Worm (Caenorhabditis elegans): ENCODE measurements around the gene gphr-1.

The gphr-1 gene

ce11 chrIII:12205271-12205670, 13.6 kb upstream of the gphr-1 start:
- no peak for TF ChIP-seq nhr-6 (tag; optimal IDR thresholded peaks at IDR 0.05)
- TF ChIP-seq sma-9 (GFP tag; optimal IDR thresholded peaks at IDR 0.05) = no peak
- no peak for TF ChIP-seq sma-9 (tag; optimal IDR thresholded peaks at IDR 0.05)
- TF ChIP-seq egl-27 (tag; optimal IDR thresholded peaks at IDR 0.05) = no peak
- TF ChIP-seq lin-11 (tag; optimal IDR thresholded peaks at IDR 0.05) = no peak
- TF ChIP-seq aly-2 (tag; optimal IDR thresholded peaks at IDR 0.05) = no peak
- no peak for TF ChIP-seq mdl-1 (tag; optimal IDR thresholded peaks at IDR 0.05)
- TF ChIP-seq unc-62 (GFP tag; optimal IDR thresholded peaks at IDR 0.05) = no peak
- TF ChIP-seq zag-1 (tag; optimal IDR thresholded peaks at IDR 0.05) = no peak
- TF ChIP-seq C34F6.9 (tag; optimal IDR thresholded peaks at IDR 0.05) = no peak
- TF ChIP-seq nhr-10 (tag; optimal IDR thresholded peaks at IDR 0.05) = no peak
- TF ChIP-seq mbf-1 (tag; optimal IDR thresholded peaks at IDR 0.05) = no peak
- TF ChIP-seq nhr-12 (tag; optimal IDR thresholded peaks at IDR 0.05) = no peak
- TF ChIP-seq unc-39 (tag; optimal IDR thresholded peaks at IDR 0.05) = no peak
- TF ChIP-seq F13H6.1 (tag; optimal IDR thresholded peaks at IDR 0.05) = no peak
- no peak for TF ChIP-seq fos-1 (tag; optimal IDR thresholded peaks at IDR 0.05)
- TF ChIP-seq ztf-4 (tag; optimal IDR thresholded peaks at IDR 0.05) = no peak
- TF ChIP-seq gmeb-1 (tag; optimal IDR thresholded peaks at IDR 0.05) = no peak
- no peak for TF ChIP-seq lin-39 (tag; optimal IDR thresholded peaks at IDR 0.05)
- TF ChIP-seq nhr-129 (tag; optimal IDR thresholded peaks at IDR 0.05) = no peak

- TF ChIP-seq lsy-2 (tag; optimal IDR thresholded peaks at IDR 0.05) (no peak), ama-1 (optimal IDR thresholded peaks at IDR 0.05) (no peak), nhr-21 (tag; optimal IDR thresholded peaks at IDR 0.05) (no peak), F13H6.1 (tag; optimal IDR thresholded peaks at IDR 0.05) (no peak), lin-11 (tag; optimal IDR thresholded peaks at IDR 0.05) (no peak), blmp-1 (tag; optimal IDR thresholded peaks at IDR 0.05; ENCODE audit: insufficient read depth) (no peak), ZK546.5 (tag; optimal IDR thresholded peaks at IDR 0.05) (no peak), zag-1 (tag; optimal IDR thresholded peaks at IDR 0.05) (no peak), elt-1 (tag; optimal IDR thresholded peaks at IDR 0.05) (no peak), elt-3 (tag; optimal IDR thresholded peaks at IDR 0.05) (no peak), unc-55 (GFP tag; optimal IDR thresholded peaks at IDR 0.05) (no peak), nhr-6 (tag; optimal IDR thresholded peaks at IDR 0.05) (no peak), dmd-4 (tag; optimal IDR thresholded peaks at IDR 0.05) (no peak), nhr-25 (tag; optimal IDR thresholded peaks at IDR 0.05) (no peak), C34F6.9 (tag; optimal IDR thresholded peaks at IDR 0.05) (no peak), snpc-4 (tag; optimal IDR thresholded peaks at IDR 0.05) (no peak), lin-39 (tag; optimal IDR thresholded peaks at IDR 0.05) (no peak), fos-1 (tag; optimal IDR thresholded peaks at IDR 0.05) (no peak)
Observed at ce11 chrIII:12207574-12207973, 11.3 kb upstream of the gphr-1 start.

ce11 chrIII:12215596-12215995, 3.3 kb upstream of the gphr-1 start, which contains the start of gene Y75B8A.13:
TSS of gene Y75B8A.13 (minus strand) at chrIII:12215696.
- TF ChIP-seq ztf-1 (GFP tag; conservative IDR thresholded peaks at IDR 0.05) (no peak), nhr-10 (tag; optimal IDR thresholded peaks at IDR 0.05) (no peak), sem-4 (tag; optimal IDR thresholded peaks at IDR 0.05) (no peak), unc-55 (GFP tag; optimal IDR thresholded peaks at IDR 0.05) (no peak), ztf-4 (tag; optimal IDR thresholded peaks at IDR 0.05) (no peak), lsy-2 (tag; optimal IDR thresholded peaks at IDR 0.05) (no peak), nhr-129 (tag; optimal IDR thresholded peaks at IDR 0.05) (no peak), nhr-6 (tag; optimal IDR thresholded peaks at IDR 0.05) (no peak), alr-1 (tag; optimal IDR thresholded peaks at IDR 0.05) (no peak)

- TF ChIP-seq nhr-11 (tag; optimal IDR thresholded peaks at IDR 0.05) (no peak), mdl-1 (tag; optimal IDR thresholded peaks at IDR 0.05) (no peak), ztf-1 (GFP tag; conservative IDR thresholded peaks at IDR 0.05) (no peak), nhr-23 (tag; optimal IDR thresholded peaks at IDR 0.05) (no peak), skn-1 (tag; optimal IDR thresholded peaks at IDR 0.05) (no peak), nhr-77 (tag; optimal IDR thresholded peaks at IDR 0.05) (no peak), nhr-12 (tag; optimal IDR thresholded peaks at IDR 0.05) (no peak), unc-62 (GFP tag; optimal IDR thresholded peaks at IDR 0.05) (no peak), ztf-4 (tag; optimal IDR thresholded peaks at IDR 0.05) (no peak), ceh-16 (tag; optimal IDR thresholded peaks at IDR 0.05) (no peak), unc-55 (GFP tag; optimal IDR thresholded peaks at IDR 0.05) (no peak), fos-1 (tag; optimal IDR thresholded peaks at IDR 0.05) (no peak), unc-39 (tag; optimal IDR thresholded peaks at IDR 0.05) (no peak), egl-27 (tag; optimal IDR thresholded peaks at IDR 0.05) (no peak), lsy-2 (tag; optimal IDR thresholded peaks at IDR 0.05) (no peak), Y55F3AM.14 (GFP tag; optimal IDR thresholded peaks at IDR 0.05) (no peak), R02D3.7 (tag; optimal IDR thresholded peaks at IDR 0.05) (no peak), nhr-25 (tag; optimal IDR thresholded peaks at IDR 0.05) (no peak), nhr-10 (tag; optimal IDR thresholded peaks at IDR 0.05) (no peak)
Observed at ce11 chrIII:12218078-12218477, 769 bp upstream of the gphr-1 start.

Data from whole organism, L2 larva.